Worm (Caenorhabditis elegans) whole organism, L3 larva: ENCODE results near the gene bath-27.

Experiments used
- R02D3.7 ChIP-seq: fragments of 150-350 bp; optimal IDR thresholded peaks from 2 replicates; lab custom pipeline; 2014; ENCODE audit warnings: missing biosample characterization, missing genetic modification characterization
- ZK546.5 ChIP-seq: sonication (generic microtip); optimal IDR thresholded peaks from 2 replicates; lab custom pipeline; 2017; ENCODE audit warnings: missing biosample characterization, missing genetic modification characterization
- aly-2 ChIP-seq: fragments of 150-350 bp; optimal IDR thresholded peaks from 2 replicates; lab custom pipeline; 2014; ENCODE audit warnings: missing biosample characterization, missing genetic modification characterization
- ama-1 ChIP-seq: fragments of 150-350 bp; optimal IDR thresholded peaks from 2 replicates; lab custom pipeline; 2018
- ceh-16 ChIP-seq: sonication (generic microtip); optimal IDR thresholded peaks from 2 replicates; lab custom pipeline; 2017; ENCODE audit warnings: missing biosample characterization, missing genetic modification characterization
- daf-12 ChIP-seq: fragments of 150-350 bp; optimal IDR thresholded peaks from 2 replicates; lab custom pipeline; 2014; ENCODE audit warnings: missing biosample characterization, missing genetic modification reagents, missing genetic modification characterization
- egl-27 ChIP-seq: sonication (generic microtip); optimal IDR thresholded peaks from 4 replicates; lab custom pipeline; 2017; ENCODE audit warnings: missing biosample characterization, missing genetic modification reagents, missing genetic modification characterization
- egl-5 ChIP-seq: fragments of 150-350 bp; optimal IDR thresholded peaks from 2 replicates; lab custom pipeline; 2017; ENCODE audit warnings: missing biosample characterization, missing genetic modification reagents, missing genetic modification characterization, inconsistent platforms
- elt-1 ChIP-seq: fragments of 150-350 bp; optimal IDR thresholded peaks from 2 replicates; lab custom pipeline; 2014; ENCODE audit warnings: missing biosample characterization, missing genetic modification characterization
- elt-2 ChIP-seq: sonication (generic microtip); optimal IDR thresholded peaks from 2 replicates; lab custom pipeline; 2016; ENCODE audit warnings: missing genetic modification reagents, mild to moderate bottlenecking, missing genetic modification characterization, missing compliant biosample characterization
- elt-3 ChIP-seq, 3 experiments: fragments of 150-350 bp in 1 of 3; sonication (generic microtip) in 2 of 3; optimal IDR thresholded peaks; 2 replicates in 2 of 3; 4 replicates in 1 of 3; lab custom pipeline; 2014 to 2017; ENCODE audit warnings: missing biosample characterization in 3 of 3, missing genetic modification characterization in 3 of 3
- fkh-10 ChIP-seq: sonication (generic microtip); optimal IDR thresholded peaks from 2 replicates; lab custom pipeline; 2017; ENCODE audit warnings: missing biosample characterization, missing genetic modification reagents, missing genetic modification characterization
- fkh-2 ChIP-seq: fragments of 150-350 bp; optimal IDR thresholded peaks from 2 replicates; lab custom pipeline; 2014; ENCODE audit warnings: missing biosample characterization, missing genetic modification reagents, missing genetic modification characterization
- fos-1 ChIP-seq: fragments of 150-350 bp; optimal IDR thresholded peaks from 2 replicates; lab custom pipeline; 2014; ENCODE audit warnings: missing biosample characterization, missing genetic modification characterization
- hmg-11 ChIP-seq: sonication (generic microtip); optimal IDR thresholded peaks from 2 replicates; lab custom pipeline; 2016; ENCODE audit warnings: missing genetic modification characterization, missing compliant biosample characterization
- jun-1 ChIP-seq: fragments of 150-350 bp; optimal IDR thresholded peaks from 2 replicates; lab custom pipeline; 2014; ENCODE audit warnings: missing biosample characterization, missing genetic modification reagents, missing genetic modification characterization
- lsy-12 ChIP-seq: sonication (generic microtip); optimal IDR thresholded peaks from 2 replicates; lab custom pipeline; 2016; ENCODE audit warnings: mild to moderate bottlenecking, missing genetic modification characterization, missing compliant biosample characterization
- mdl-1 ChIP-seq: fragments of 150-350 bp; optimal IDR thresholded peaks from 2 replicates; lab custom pipeline; 2014; ENCODE audit warnings: missing biosample characterization, missing genetic modification characterization
- mml-1 ChIP-seq: fragments of 150-350 bp; sonication (generic microtip); optimal IDR thresholded peaks from 3 replicates; lab custom pipeline; 2014; ENCODE audit warnings: missing biosample characterization, missing genetic modification characterization
- nfya-1 ChIP-seq: sonication (generic microtip); optimal IDR thresholded peaks from 2 replicates; lab custom pipeline; 2017; ENCODE audit warnings: missing genetic modification characterization, mild to moderate bottlenecking, missing compliant biosample characterization, antibody characterized with exemption, moderate library complexity; ENCODE audit not compliant: insufficient read depth
- nhr-11 ChIP-seq: fragments of 150-350 bp; optimal IDR thresholded peaks from 2 replicates; lab custom pipeline; 2014; ENCODE audit warnings: missing biosample characterization, missing genetic modification characterization
- nhr-12 ChIP-seq: fragments of 150-350 bp; optimal IDR thresholded peaks from 2 replicates; lab custom pipeline; 2014; ENCODE audit warnings: missing biosample characterization, missing genetic modification characterization
- nhr-23 ChIP-seq: fragments of 150-350 bp; optimal IDR thresholded peaks from 2 replicates; lab custom pipeline; 2014; ENCODE audit warnings: missing biosample characterization, missing genetic modification reagents, missing genetic modification characterization
- nhr-237 ChIP-seq: fragments of 150-350 bp; optimal IDR thresholded peaks from 2 replicates; lab custom pipeline; 2014; ENCODE audit warnings: missing biosample characterization, missing genetic modification characterization
- nhr-28 ChIP-seq: fragments of 150-350 bp; optimal IDR thresholded peaks from 2 replicates; lab custom pipeline; 2014; ENCODE audit warnings: missing biosample characterization, missing genetic modification characterization
- nhr-67 ChIP-seq: fragments of 150-350 bp; optimal IDR thresholded peaks from 2 replicates; lab custom pipeline; 2014; ENCODE audit warnings: missing biosample characterization, missing genetic modification characterization
- nhr-76 ChIP-seq: fragments of 150-350 bp; sonication (generic microtip); optimal IDR thresholded peaks from 5 replicates; lab custom pipeline; 2014; ENCODE audit warnings: missing biosample characterization, missing genetic modification characterization
- pha-4 ChIP-seq: fragments of 150-350 bp; optimal IDR thresholded peaks from 2 replicates; lab custom pipeline; 2014; ENCODE audit warnings: missing biosample characterization, missing genetic modification reagents, missing genetic modification characterization
- sea-2 ChIP-seq: fragments of 150-350 bp; sonication (generic microtip); optimal IDR thresholded peaks from 4 replicates; lab custom pipeline; 2014; ENCODE audit warnings: missing biosample characterization, missing genetic modification reagents, missing genetic modification characterization
- skn-1 ChIP-seq: fragments of 150-350 bp; optimal IDR thresholded peaks from 2 replicates; lab custom pipeline; 2014; ENCODE audit warnings: missing biosample characterization, missing genetic modification characterization
- tbx-2 ChIP-seq: sonication (generic microtip); optimal IDR thresholded peaks from 2 replicates; lab custom pipeline; 2016; ENCODE audit warnings: mild to moderate bottlenecking, missing genetic modification characterization, missing compliant biosample characterization
- unc-62 ChIP-seq: fragments of 150-350 bp; sonication (generic microtip); optimal IDR thresholded peaks from 4 replicates; lab custom pipeline; 2014; ENCODE audit warnings: missing biosample characterization, missing genetic modification reagents, missing genetic modification characterization
- zag-1 ChIP-seq: fragments of 150-350 bp; optimal IDR thresholded peaks from 2 replicates; lab custom pipeline; 2014; ENCODE audit warnings: missing biosample characterization, missing genetic modification characterization
- ztf-11 ChIP-seq: fragments of 150-350 bp; optimal IDR thresholded peaks from 2 replicates; lab custom pipeline; 2014; ENCODE audit warnings: missing biosample characterization, missing genetic modification characterization
- ztf-4 ChIP-seq: fragments of 150-350 bp; optimal IDR thresholded peaks from 2 replicates; lab custom pipeline; 2014; ENCODE audit warnings: missing biosample characterization, missing genetic modification characterization

bath-27 gene

DNA sequence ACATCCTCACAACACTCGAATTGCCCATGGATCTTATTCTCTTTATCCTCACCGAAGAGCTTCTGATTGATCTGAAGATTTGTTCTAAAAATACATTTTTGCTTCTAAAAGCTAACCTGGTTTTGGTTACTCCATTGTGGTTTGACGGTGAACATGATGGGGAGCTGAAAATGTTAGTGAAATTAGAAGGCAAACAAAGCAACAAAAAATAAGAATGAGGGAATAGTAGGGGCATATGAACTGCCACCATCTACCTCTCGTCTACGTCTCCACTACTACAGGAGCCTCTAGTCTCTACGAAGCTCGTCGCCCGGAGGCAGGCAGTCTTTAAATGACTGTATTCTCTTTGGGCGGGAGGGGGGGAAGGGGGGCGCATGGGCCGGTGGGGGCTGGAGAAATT lies 26.8 kb downstream of the bath-27 start, which contains the start of gene T06D4.2:
TSS of gene T06D4.2 (minus strand) at position 170 of the 400 bp plus-strand sequence.
- TF ChIP-seq mdl-1 (tag; lab: Kevin White, UChicago) (no peak), jun-1 (tag; lab: Kevin White, UChicago) (no peak), ama-1 (lab: Kevin White, UChicago) (no peak)

DNA sequence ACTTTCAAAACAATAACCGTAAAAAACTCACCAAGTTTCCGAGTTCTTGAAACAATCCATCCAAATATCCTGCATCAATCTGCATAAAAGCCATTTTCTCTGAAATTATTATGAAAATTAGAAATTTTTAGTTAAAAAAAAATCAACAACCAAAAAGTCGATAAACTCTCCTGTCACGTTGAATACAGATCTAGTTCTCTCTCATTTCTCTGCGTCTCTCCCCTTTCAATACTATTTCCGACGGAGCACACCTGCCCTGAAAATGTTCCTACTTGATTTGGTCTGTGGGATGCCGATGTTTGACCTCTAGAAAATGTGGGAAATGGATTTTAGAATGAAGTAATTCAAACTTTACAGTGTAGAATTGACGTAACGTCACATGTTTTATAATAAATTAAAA lies 28.6 kb downstream of the bath-27 start, which contains the start of gene T06D4.6:
TSS of gene T06D4.6 (minus strand) at position 101 of the 400 bp plus-strand sequence.
- TF ChIP-seq daf-12 (tag; lab: Kevin White, UChicago) (no peak), ama-1 (lab: Kevin White, UChicago) (no peak), zag-1 (tag; lab: Kevin White, UChicago) (no peak), skn-1 (tag; lab: Kevin White, UChicago) (no peak), jun-1 (tag; lab: Kevin White, UChicago) (no peak), nfya-1 (tag; lab: Kevin White, UChicago) (no peak), lsy-12 (tag; lab: Kevin White, UChicago) (no peak), unc-62 (GFP tag; lab: Kevin White, UChicago) (no peak), elt-2 (tag; lab: Kevin White, UChicago) (no peak), nhr-28 (tag; lab: Kevin White, UChicago) (no peak), ztf-11 (no peak), ztf-4 (tag; lab: Kevin White, UChicago) (no peak), egl-5 (no peak), fkh-10 (GFP tag; lab: Kevin White, UChicago) (no peak), nhr-237 (tag; lab: Kevin White, UChicago) (no peak), nhr-76 (tag; lab: Kevin White, UChicago) (no peak), nhr-23 (no peak)

DNA sequence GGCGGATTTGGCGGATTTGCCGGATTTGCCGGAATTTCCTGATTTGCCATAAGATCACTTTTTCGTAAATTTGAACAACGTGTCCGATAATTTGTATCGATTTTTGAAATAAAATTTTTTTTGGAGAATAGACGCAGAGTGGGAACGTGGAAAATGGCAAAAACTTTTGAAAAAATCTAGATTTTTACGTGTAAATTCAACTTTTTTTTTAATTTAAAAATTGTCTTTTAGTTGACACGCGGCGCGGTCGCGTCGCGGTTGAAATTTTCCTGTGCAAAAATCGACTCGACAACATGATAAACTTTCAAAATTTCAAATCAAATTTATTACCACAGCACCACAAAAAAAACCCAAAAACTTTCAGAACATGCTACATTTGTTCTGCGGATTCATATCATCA lies 36.5 kb downstream of the bath-27 start, which contains the start of gene nep-20:
TSS of gene nep-20 (minus strand) at position 101 of the 400 bp plus-strand sequence.
- TF ChIP-seq fkh-10 (GFP tag; lab: Kevin White, UChicago) (no peak), elt-3 (tag; optimal IDR thresholded peaks at IDR 0.05; lab: Kevin White, UChicago) (no peak), sea-2 (GFP tag; lab: Kevin White, UChicago) (no peak), fos-1 (tag; lab: Kevin White, UChicago) (no peak), egl-5 (no peak), fkh-2 (tag; lab: Kevin White, UChicago) (no peak), egl-27 (tag; lab: Kevin White, UChicago) (no peak), aly-2 (tag; lab: Kevin White, UChicago) (no peak), elt-2 (tag; lab: Kevin White, UChicago) (no peak), pha-4 (tag; lab: Kevin White, UChicago) (no peak), mml-1 (tag; lab: Kevin White, UChicago) (no peak), nhr-12 (tag; lab: Kevin White, UChicago) (no peak), skn-1 (tag; lab: Kevin White, UChicago) (no peak), nhr-23 (no peak), lsy-12 (tag; lab: Kevin White, UChicago) (no peak), nhr-67 (tag; lab: Kevin White, UChicago) (no peak), hmg-11 (no peak)

DNA sequence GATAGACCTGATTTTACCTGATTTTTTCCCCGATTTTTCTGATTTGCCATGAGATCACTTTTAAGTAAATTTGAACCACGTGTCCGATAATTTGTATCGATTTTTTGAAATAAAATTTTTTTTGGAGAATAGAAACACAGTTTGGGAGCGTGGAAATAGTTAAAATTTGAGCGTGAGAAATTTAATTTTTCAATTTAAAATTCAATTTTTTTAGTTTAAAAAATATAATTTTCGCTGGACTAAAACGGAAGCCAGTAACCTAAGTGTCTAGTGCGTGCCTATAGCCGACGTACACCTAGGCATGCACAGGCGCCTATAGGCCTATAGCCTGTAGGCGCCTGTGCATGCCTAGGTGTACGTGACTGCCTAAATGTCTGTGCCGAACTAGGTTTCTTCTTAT lies 40.3 kb downstream of the bath-27 start, which contains the start of gene nep-9:
TSS of gene nep-9 (minus strand) at position 101 of the 400 bp plus-strand sequence.
- TF ChIP-seq elt-2 (tag; lab: Kevin White, UChicago) = no peak
- no peak for TF ChIP-seq mdl-1 (tag; lab: Kevin White, UChicago)
- no peak for TF ChIP-seq elt-3 (tag; optimal IDR thresholded peaks at IDR 0.05; lab: Kevin White, UChicago)
- no peak for TF ChIP-seq elt-1
- no peak for TF ChIP-seq nhr-11 (tag; lab: Kevin White, UChicago)
- TF ChIP-seq tbx-2 (tag; lab: Kevin White, UChicago) = no peak
- no peak for TF ChIP-seq fos-1 (tag; lab: Kevin White, UChicago)
- TF ChIP-seq ceh-16 = no peak
- TF ChIP-seq nhr-67 (tag; lab: Kevin White, UChicago) = no peak

DNA sequence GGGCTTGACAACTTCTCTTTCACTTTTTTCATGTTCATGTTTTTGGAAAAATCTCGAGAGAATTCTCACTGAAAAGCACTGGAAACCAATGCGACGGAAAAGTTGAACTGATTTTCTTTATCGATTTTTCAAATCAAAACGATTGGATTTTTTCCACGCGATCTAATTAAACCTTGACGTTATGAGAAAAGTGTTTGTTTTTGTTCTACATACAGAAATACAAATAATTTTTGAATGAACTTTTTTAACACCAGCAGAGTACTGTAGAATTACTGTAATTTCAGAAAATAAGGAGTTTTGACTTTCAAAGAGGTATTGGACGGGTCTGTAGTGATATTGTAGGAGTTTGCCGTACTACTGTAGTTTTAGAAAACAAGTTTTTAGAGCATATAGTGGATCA lies 43.9 kb downstream of the bath-27 start, which contains the start of gene nep-10:
TSS of gene nep-10 (minus strand) at position 101 of the 400 bp plus-strand sequence.
- TF ChIP-seq ZK546.5 (tag; lab: Kevin White, UChicago) (no peak), R02D3.7 (tag; lab: Kevin White, UChicago) (no peak)
- TF ChIP-seq, all 47 proteins: peak for 0
